Fruit fly (Drosophila melanogaster): ENCODE measurements around the gene mamo.

The mamo gene

DNA sequence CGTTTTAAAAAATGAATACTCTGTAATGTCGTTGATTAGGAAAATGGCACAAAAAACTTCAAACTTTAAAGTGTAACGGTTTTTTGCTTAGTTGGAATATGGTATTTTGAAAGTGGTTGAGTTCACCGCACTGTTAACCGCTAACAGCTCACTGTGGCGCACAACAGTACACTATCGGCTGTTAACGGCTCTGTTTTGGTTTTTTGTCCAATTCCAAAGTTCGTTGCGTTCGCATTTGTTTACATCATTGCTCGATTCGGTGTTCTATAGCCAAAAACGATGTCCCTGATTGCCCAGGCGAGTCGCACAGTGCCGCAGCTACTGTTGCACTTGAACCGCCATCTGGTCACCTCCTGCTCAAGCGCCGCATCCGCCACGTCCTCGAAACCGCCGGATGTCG lies 178.8 kb downstream of the mamo start, which contains the start of gene CG11095:
CG11095 (plus strand) TSS at position 205 of the 400 bp plus-strand sequence.
- TF ChIP-seq CG8478 (optimal IDR thresholded peaks at IDR 0.05) (no peak), psq (optimal IDR thresholded peaks at IDR 0.05) (no peak), Dll (optimal IDR thresholded peaks at IDR 0.05) (no peak), pan (optimal IDR thresholded peaks at IDR 0.05) (no peak), EcR (GFP tag; optimal IDR thresholded peaks at IDR 0.05) (no peak), usp (GFP tag; optimal IDR thresholded peaks at IDR 0.05) (no peak)

DNA sequence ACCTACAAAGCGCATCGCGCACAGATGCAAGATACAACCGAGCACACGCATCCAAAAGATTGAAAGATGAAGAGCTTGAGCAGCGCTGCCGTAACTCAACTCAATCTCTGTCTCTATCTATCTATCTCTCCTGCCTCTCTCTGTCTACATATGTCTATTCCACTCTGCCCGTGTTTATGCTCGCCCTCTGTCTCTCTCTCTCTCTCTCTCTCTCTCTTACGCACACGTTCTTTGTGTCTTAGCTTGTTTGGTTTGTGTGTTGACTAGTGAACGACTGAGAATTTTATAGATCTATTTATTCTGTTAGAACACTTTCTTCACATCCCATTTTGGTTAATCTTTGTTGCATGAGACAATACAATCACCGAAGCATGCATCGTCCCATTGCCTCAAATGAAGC lies 184.8 kb downstream of the mamo start:
- no peak for TF ChIP-seq CG8478 (optimal IDR thresholded peaks at IDR 0.05)
- TF ChIP-seq Dll (optimal IDR thresholded peaks at IDR 0.05) = no peak
- TF ChIP-seq EcR (GFP tag; optimal IDR thresholded peaks at IDR 0.05) = no peak
- TF ChIP-seq usp (GFP tag; optimal IDR thresholded peaks at IDR 0.05) = no peak
- no peak for TF ChIP-seq pan (optimal IDR thresholded peaks at IDR 0.05)

DNA sequence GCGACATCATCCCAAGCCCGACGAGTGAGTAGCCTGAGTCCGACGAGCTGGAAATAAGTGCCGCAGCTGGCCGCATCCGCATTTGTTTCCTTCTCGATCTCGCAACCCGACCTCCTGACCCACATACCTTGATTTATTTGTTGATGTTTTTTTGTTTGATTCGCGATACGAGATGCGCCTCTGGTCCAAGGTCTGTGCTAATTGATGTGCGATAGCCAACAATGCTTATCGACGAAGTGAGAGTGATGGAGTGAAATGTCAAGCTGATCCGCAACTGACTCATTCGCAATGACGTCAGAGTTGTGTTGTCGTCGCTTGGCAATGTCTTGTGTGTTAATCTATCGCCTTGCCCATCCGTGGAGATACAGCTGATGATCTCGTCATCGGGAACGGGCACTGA lies 185.9 kb downstream of the mamo start:
- TF ChIP-seq pan (optimal IDR thresholded peaks at IDR 0.05) (no peak), Dll (optimal IDR thresholded peaks at IDR 0.05) (no peak), EcR (GFP tag; optimal IDR thresholded peaks at IDR 0.05) (no peak), psq (optimal IDR thresholded peaks at IDR 0.05) (no peak), CG8478 (optimal IDR thresholded peaks at IDR 0.05) (no peak), usp (GFP tag; optimal IDR thresholded peaks at IDR 0.05) (no peak)

DNA sequence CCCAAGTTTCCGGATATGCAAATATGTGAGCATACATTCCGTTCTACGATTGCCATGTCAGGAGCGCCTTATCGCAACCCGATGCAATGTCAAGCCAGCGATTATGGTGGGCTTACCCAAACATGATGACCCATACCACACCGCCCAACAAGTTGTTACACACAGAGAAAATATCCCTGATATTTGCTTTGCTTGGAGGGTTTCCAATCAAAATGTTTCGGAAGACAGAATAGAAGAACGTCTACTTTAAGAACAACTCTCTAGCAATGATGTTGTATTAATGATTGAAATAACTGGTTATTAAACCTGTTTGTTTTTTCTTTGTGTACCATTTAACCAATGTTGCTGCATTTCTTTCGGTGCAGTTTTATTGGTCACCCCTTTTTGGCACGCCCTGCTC lies 189.6 kb downstream of the mamo start:
- TF ChIP-seq CG8478 (optimal IDR thresholded peaks at IDR 0.05) (no peak), EcR (GFP tag; optimal IDR thresholded peaks at IDR 0.05) (no peak), usp (GFP tag; optimal IDR thresholded peaks at IDR 0.05) (no peak), pan (optimal IDR thresholded peaks at IDR 0.05) (no peak), Dll (optimal IDR thresholded peaks at IDR 0.05) (no peak), psq (optimal IDR thresholded peaks at IDR 0.05) (no peak)

DNA sequence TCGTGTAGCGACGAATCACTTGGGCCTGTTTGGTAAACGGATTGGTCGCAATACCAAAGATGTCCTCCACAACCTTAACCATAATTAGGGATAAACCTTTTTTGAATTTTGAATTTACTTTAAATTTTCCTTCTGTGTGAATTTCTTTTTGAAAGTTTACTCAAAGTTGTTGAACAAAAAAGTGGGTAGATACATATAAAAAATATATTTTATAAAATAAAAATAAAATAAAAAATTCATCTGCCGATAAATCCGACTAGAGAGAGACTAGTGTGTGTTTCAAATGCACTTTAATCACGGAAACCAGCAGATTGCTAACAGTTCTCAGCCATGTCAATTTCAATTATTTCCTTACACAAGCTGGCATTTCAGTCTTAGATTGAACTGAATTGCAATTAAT lies 192.8 kb downstream of the mamo start, which contains the start of gene CG10996:
CG10996 (minus strand) TSS at position 101 of the 400 bp plus-strand sequence.
- TF ChIP-seq Dll (optimal IDR thresholded peaks at IDR 0.05) = no peak
- no peak for TF ChIP-seq CG8478 (optimal IDR thresholded peaks at IDR 0.05)
- TF ChIP-seq EcR (GFP tag; optimal IDR thresholded peaks at IDR 0.05) = no peak
- no peak for TF ChIP-seq pan (optimal IDR thresholded peaks at IDR 0.05)
- no peak for TF ChIP-seq psq (optimal IDR thresholded peaks at IDR 0.05)
- TF ChIP-seq usp (GFP tag; optimal IDR thresholded peaks at IDR 0.05) = no peak
